Worm (Caenorhabditis elegans) whole organism, late embryonic: Measurements from ENCODE around the gene lir-2.

Experiments used
- ama-1 ChIP-seq: fragments of 150-350 bp; optimal IDR thresholded peaks from 2 replicates; lab custom pipeline; 2014
- ceh-34 ChIP-seq: sonication (generic microtip); optimal IDR thresholded peaks from 2 replicates; lab custom pipeline; 2016; ENCODE audit warnings: mild to moderate bottlenecking, missing genetic modification characterization, missing compliant biosample characterization
- ceh-6 ChIP-seq: fragments of 200-800 bp; sonication (Bioruptor generic); optimal IDR thresholded peaks from 2 replicates; lab custom pipeline; 2018; ENCODE audit warnings: mild to moderate bottlenecking, missing genetic modification characterization, missing compliant biosample characterization
- dve-1 ChIP-seq: sonication (generic microtip); optimal IDR thresholded peaks from 2 replicates; lab custom pipeline; 2017; ENCODE audit warnings: antibody characterized with exemption, mild to moderate bottlenecking, missing genetic modification characterization, missing compliant biosample characterization
- elt-2 ChIP-seq: sonication (generic microtip); optimal IDR thresholded peaks from 2 replicates; lab custom pipeline; 2016; ENCODE audit warnings: missing genetic modification reagents, missing genetic modification characterization, missing compliant biosample characterization
- fax-1 ChIP-seq: sonication (generic microtip); optimal IDR thresholded peaks from 2 replicates; lab custom pipeline; 2016; ENCODE audit warnings: missing genotype, missing genetic modification characterization, missing compliant biosample characterization
- madf-2 ChIP-seq: sonication (generic microtip); optimal IDR thresholded peaks from 2 replicates; lab custom pipeline; 2017; ENCODE audit warnings: missing genetic modification characterization, missing compliant biosample characterization
- pqm-1 ChIP-seq: sonication (generic microtip); optimal IDR thresholded peaks from 2 replicates; lab custom pipeline; 2016; ENCODE audit warnings: missing genetic modification characterization, missing compliant biosample characterization
- rnt-1 ChIP-seq: sonication (generic microtip); optimal IDR thresholded peaks from 2 replicates; lab custom pipeline; 2016; ENCODE audit warnings: missing genetic modification characterization, missing compliant biosample characterization
- sdc-2 ChIP-seq: sonication (generic microtip); optimal IDR thresholded peaks from 2 replicates; lab custom pipeline; 2016; ENCODE audit warnings: missing genotype, missing genetic modification characterization, missing compliant biosample characterization
- tbx-7 ChIP-seq: sonication (generic microtip); optimal IDR thresholded peaks from 2 replicates; lab custom pipeline; 2016; ENCODE audit warnings: missing genotype, missing genetic modification characterization, missing compliant biosample characterization
- unc-55 ChIP-seq: sonication (generic microtip); optimal IDR thresholded peaks from 2 replicates; lab custom pipeline; 2017; ENCODE audit warnings: missing biosample characterization, missing genetic modification reagents, missing genetic modification characterization

DNA sequence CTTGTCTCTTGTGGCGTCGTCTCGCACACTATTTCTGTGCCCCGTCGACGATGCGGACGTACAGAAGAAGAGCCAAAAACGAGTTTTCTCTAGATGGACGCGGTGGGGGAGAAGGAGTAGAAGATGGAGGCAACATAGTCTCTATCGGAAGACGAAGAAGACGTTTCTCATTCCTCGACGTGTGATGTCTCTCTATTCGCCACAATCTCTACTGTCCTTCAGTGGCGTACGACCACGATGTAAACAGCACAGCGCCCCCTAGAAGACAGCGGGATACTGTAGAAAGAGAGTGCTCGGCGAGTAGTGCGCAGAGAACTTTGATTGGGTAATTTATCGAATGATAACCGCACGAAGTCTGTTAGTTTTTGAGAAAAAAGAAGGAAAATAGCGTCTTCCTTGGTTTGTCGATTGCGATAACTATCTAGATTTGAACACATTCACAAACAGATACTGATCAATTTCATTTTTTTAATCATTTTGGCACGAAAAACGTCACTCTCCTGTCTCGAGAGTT, 12.5 kb downstream of the lir-2 start:
- TF ChIP-seq ama-1, result no peak
- TF ChIP-seq pqm-1 (tag; lab: Kevin White, UChicago), result no peak
- no peak for TF ChIP-seq unc-55
- no peak for TF ChIP-seq ceh-34 (tag; lab: Kevin White, UChicago)
- no peak for TF ChIP-seq ceh-6 (GFP tag; lab: Kevin White, UChicago)
- TF ChIP-seq dve-1 (tag; lab: Kevin White, UChicago), result no peak
- TF ChIP-seq tbx-7 (tag; lab: Kevin White, UChicago), result no peak
- no peak for TF ChIP-seq madf-2 (tag; lab: Kevin White, UChicago)
- TF ChIP-seq sdc-2 (tag; lab: Kevin White, UChicago), result no peak
- TF ChIP-seq elt-2, result no peak
- no peak for TF ChIP-seq fax-1
- no peak for TF ChIP-seq rnt-1 (tag; lab: Kevin White, UChicago)
